Fruit fly (Drosophila melanogaster) Kc167 (cell line): Measurements from ENCODE around the gene CG6664.

Experiments
- Sin3A ChIP-seq: fragments of >200 bp; optimal IDR thresholded peaks from 2 replicates; lab custom pipeline; 2018; ENCODE audit warnings: missing external identifiers
- h ChIP-seq: fragments of >200 bp; optimal IDR thresholded peaks from 3 replicates; lab custom pipeline; 2018; ENCODE audit warnings: missing external identifiers

- no peak for TF ChIP-seq h (lab: Kevin White, UChicago)
- TF ChIP-seq Sin3A, result no peak
Measured at dm6 chr3L:17007041-17007471, 8.9 kb downstream of the CG6664 start.
